Fruit fly (Drosophila melanogaster): ENCODE data around the gene CG9525.

The CG9525 gene

dm6 chr2L:8984614-8985318 lies 22.6 kb upstream of the CG9525 start, which contains the start of gene CG13101 (continued):
- TF ChIP-seq Fer3 (tag; optimal IDR thresholded peaks at IDR 0.05), result peak; percentile 94
- peak; percentile 82 for TF ChIP-seq CG15011 (GFP tag; optimal IDR thresholded peaks at IDR 0.05)
- peak; percentile 76 for TF ChIP-seq CG16815 (GFP tag; optimal IDR thresholded peaks at IDR 0.05)
- TF ChIP-seq CG11247 (GFP tag; IDR thresholded peaks at IDR 0.05), result peak; percentile 85
- peak; percentile 89 for TF ChIP-seq HHEX (GFP tag; optimal IDR thresholded peaks at IDR 0.05)
- peak; percentile 69 for TF ChIP-seq CG9609 (GFP tag; optimal IDR thresholded peaks at IDR 0.05)
- peak; percentile 39 for TF ChIP-seq CG10543 (GFP tag; optimal IDR thresholded peaks at IDR 0.05)
- TF ChIP-seq schlank (tag; optimal IDR thresholded peaks at IDR 0.05), result peak; percentile 58
- peak; percentile 83 for TF ChIP-seq NC2β (GFP tag; optimal IDR thresholded peaks at IDR 0.05)
- peak; percentile 95 for TF ChIP-seq CG7556 (GFP tag; optimal IDR thresholded peaks at IDR 0.05)
- peak; percentile 96 for TF ChIP-seq sob (GFP tag; IDR thresholded peaks at IDR 0.05)
- no peak; the same call in 2 of the 3 replicates for TF ChIP-seq CG3726 (GFP tag; IDR thresholded peaks at IDR 0.05)
- no peak for TF ChIP-seq hth (optimal IDR thresholded peaks at IDR 0.05)
- TF ChIP-seq CG11456 (GFP tag; IDR thresholded peaks at IDR 0.05), result no peak; the same call in 1 of the 3 replicates
- no peak for TF ChIP-seq zen2 (GFP tag; IDR thresholded peaks at IDR 0.05; ENCODE audit: partially characterized antibody)
- peak; percentile 85 for TF ChIP-seq danr (GFP tag; IDR thresholded peaks at IDR 0.05)
- peak; percentile 56 for TF ChIP-seq CG15073 (GFP tag; optimal IDR thresholded peaks at IDR 0.05)
- no peak for TF ChIP-seq Neu2 (GFP tag; optimal IDR thresholded peaks at IDR 0.05; ENCODE audit: borderline replicate concordance)
- peak in 1 of 3 experiments; percentile 93 for TF ChIP-seq lola (GFP tag; optimal IDR thresholded peaks at IDR 0.05)
- TF ChIP-seq bsh (GFP tag; optimal IDR thresholded peaks at IDR 0.05), result peak; percentile 81 to 96
- TF ChIP-seq run (tag; optimal IDR thresholded peaks at IDR 0.05), result peak; percentile 85
- TF ChIP-seq bowl (GFP tag; IDR thresholded peaks at IDR 0.05), result peak; percentile 86
- TF ChIP-seq CG10959 (GFP tag; IDR thresholded peaks at IDR 0.05), result peak; percentile 85
- no peak for TF ChIP-seq inv (GFP tag; IDR thresholded peaks at IDR 0.05; ENCODE audit: partially characterized antibody)
- peak; percentile 19 for TF ChIP-seq Hey (tag; optimal IDR thresholded peaks at IDR 0.05)
- TF ChIP-seq bigmax (GFP tag; optimal IDR thresholded peaks at IDR 0.05), result no peak
- peak; percentile 89 for TF ChIP-seq al (GFP tag; IDR thresholded peaks at IDR 0.05)
- peak; percentile 68 for TF ChIP-seq TFAM (GFP tag; optimal IDR thresholded peaks at IDR 0.05)
- no peak for TF ChIP-seq tll (GFP tag; optimal IDR thresholded peaks at IDR 0.05)
- no peak for TF ChIP-seq Gsc (GFP tag; IDR thresholded peaks at IDR 0.05)
- TF ChIP-seq Pdp1 (GFP tag; optimal IDR thresholded peaks at IDR 0.05), result peak; percentile 85 to 87
- TF ChIP-seq CG2202 (tag; optimal IDR thresholded peaks at IDR 0.05), result peak; percentile 89
- peak; percentile 45 for TF ChIP-seq fd102C (GFP tag; optimal IDR thresholded peaks at IDR 0.05)
- TF ChIP-seq vvl (GFP tag; IDR thresholded peaks at IDR 0.05), result peak; percentile 98
- TF ChIP-seq Adf1 (GFP tag; IDR thresholded peaks at IDR 0.05), result peak; percentile 94
- peak; percentile 97 for TF ChIP-seq CG32532 (GFP tag; IDR thresholded peaks at IDR 0.05)
- TF ChIP-seq CTCF (GFP tag; optimal IDR thresholded peaks at IDR 0.05), result peak; percentile 50
- peak; percentile 85 for TF ChIP-seq vfl (GFP tag; optimal IDR thresholded peaks at IDR 0.05)
- TF ChIP-seq GATAe (GFP tag; conservative IDR thresholded peaks at IDR 0.05), result peak; percentile 49; the same call in 1 of the 2 replicates
- TF ChIP-seq Ada2b (GFP tag; IDR thresholded peaks at IDR 0.05), result peak; percentile 94
- peak; percentile 3 for TF ChIP-seq shn (GFP tag; optimal IDR thresholded peaks at IDR 0.05)
- peak; percentile 95 for TF ChIP-seq HLH3B (GFP tag; IDR thresholded peaks at IDR 0.05)
- TF ChIP-seq CG11696 (GFP tag; IDR thresholded peaks at IDR 0.05), result peak; percentile 89
- TF ChIP-seq CG2120 (GFP tag; optimal IDR thresholded peaks at IDR 0.05), result peak; percentile 93
- TF ChIP-seq otp (GFP tag; IDR thresholded peaks at IDR 0.05), result peak; percentile 86
- peak; percentile 97 for TF ChIP-seq unpg (GFP tag; optimal IDR thresholded peaks at IDR 0.05)
- TF ChIP-seq unc-4 (GFP tag; IDR thresholded peaks at IDR 0.05; ENCODE audit: partially characterized antibody), result no peak
- peak; percentile 87 for TF ChIP-seq CG1233 (GFP tag; optimal IDR thresholded peaks at IDR 0.05)
- peak; percentile 96 for TF ChIP-seq stc (GFP tag; IDR thresholded peaks at IDR 0.05)
- peak; percentile 50 for TF ChIP-seq dm (GFP tag; optimal IDR thresholded peaks at IDR 0.05)

All from whole organism, embryonic.